Worm (Caenorhabditis elegans) whole organism, L3 larva: ENCODE measurements around the gene F59B10.6.
A peak's percentile ranks its signal among the peaks of the same experiment; 100 is the strongest.

Experiments used
- ZK546.5 ChIP-seq: sonication (generic microtip); optimal IDR thresholded peaks from 2 replicates; lab custom pipeline; 2017; ENCODE audit warnings: missing biosample characterization, missing genetic modification characterization
- aly-2 ChIP-seq: fragments of 150-350 bp; optimal IDR thresholded peaks from 2 replicates; lab custom pipeline; 2014; ENCODE audit warnings: missing biosample characterization, missing genetic modification characterization
- ama-1 ChIP-seq: fragments of 150-350 bp; optimal IDR thresholded peaks from 2 replicates; lab custom pipeline; 2018
- ceh-16 ChIP-seq: sonication (generic microtip); optimal IDR thresholded peaks from 2 replicates; lab custom pipeline; 2017; ENCODE audit warnings: missing biosample characterization, missing genetic modification characterization
- ceh-28 ChIP-seq: fragments of 150-350 bp; optimal IDR thresholded peaks from 2 replicates; lab custom pipeline; 2014; ENCODE audit warnings: missing biosample characterization, missing genetic modification reagents, missing genetic modification characterization
- ceh-9 ChIP-seq: sonication (generic microtip); optimal IDR thresholded peaks from 2 replicates; lab custom pipeline; 2018; ENCODE audit warnings: missing biosample characterization, missing genetic modification characterization
- daf-12 ChIP-seq: fragments of 150-350 bp; optimal IDR thresholded peaks from 2 replicates; lab custom pipeline; 2014; ENCODE audit warnings: missing biosample characterization, missing genetic modification reagents, missing genetic modification characterization
- egl-27 ChIP-seq: sonication (generic microtip); optimal IDR thresholded peaks from 4 replicates; lab custom pipeline; 2017; ENCODE audit warnings: missing biosample characterization, missing genetic modification reagents, missing genetic modification characterization
- egl-5 ChIP-seq: fragments of 150-350 bp; optimal IDR thresholded peaks from 2 replicates; lab custom pipeline; 2017; ENCODE audit warnings: missing biosample characterization, missing genetic modification reagents, missing genetic modification characterization, inconsistent platforms
- elt-1 ChIP-seq: fragments of 150-350 bp; optimal IDR thresholded peaks from 2 replicates; lab custom pipeline; 2014; ENCODE audit warnings: missing biosample characterization, missing genetic modification characterization
- elt-2 ChIP-seq: sonication (generic microtip); optimal IDR thresholded peaks from 2 replicates; lab custom pipeline; 2016; ENCODE audit warnings: missing genetic modification reagents, mild to moderate bottlenecking, missing genetic modification characterization, missing compliant biosample characterization
- elt-3 ChIP-seq, 3 experiments: fragments of 150-350 bp in 1 of 3; sonication (generic microtip) in 2 of 3; optimal IDR thresholded peaks; 2 replicates in 2 of 3; 4 replicates in 1 of 3; lab custom pipeline; 2014 to 2017; ENCODE audit warnings: missing biosample characterization in 3 of 3, missing genetic modification characterization in 3 of 3
- eor-1 ChIP-seq, 2 experiments: fragments of 150-350 bp; optimal IDR thresholded peaks; 2 replicates each; lab custom pipeline; 2014 to 2018; ENCODE audit warnings: missing biosample characterization in 2 of 2, missing genetic modification characterization in 2 of 2
- fkh-10 ChIP-seq: sonication (generic microtip); optimal IDR thresholded peaks from 2 replicates; lab custom pipeline; 2017; ENCODE audit warnings: missing biosample characterization, missing genetic modification reagents, missing genetic modification characterization
- fkh-2 ChIP-seq: fragments of 150-350 bp; optimal IDR thresholded peaks from 2 replicates; lab custom pipeline; 2014; ENCODE audit warnings: missing biosample characterization, missing genetic modification reagents, missing genetic modification characterization
- jun-1 ChIP-seq: fragments of 150-350 bp; optimal IDR thresholded peaks from 2 replicates; lab custom pipeline; 2014; ENCODE audit warnings: missing biosample characterization, missing genetic modification reagents, missing genetic modification characterization
- lin-15B ChIP-seq: fragments of 150-350 bp; optimal IDR thresholded peaks from 2 replicates; lab custom pipeline; 2014; ENCODE audit warnings: missing biosample characterization, missing genetic modification characterization
- lin-39 ChIP-seq: fragments of 150-350 bp; optimal IDR thresholded peaks from 2 replicates; lab custom pipeline; 2018; ENCODE audit warnings: missing biosample characterization, missing genetic modification reagents, missing genetic modification characterization
- lsy-12 ChIP-seq: sonication (generic microtip); optimal IDR thresholded peaks from 2 replicates; lab custom pipeline; 2016; ENCODE audit warnings: mild to moderate bottlenecking, missing genetic modification characterization, missing compliant biosample characterization
- mdl-1 ChIP-seq: fragments of 150-350 bp; optimal IDR thresholded peaks from 2 replicates; lab custom pipeline; 2014; ENCODE audit warnings: missing biosample characterization, missing genetic modification characterization
- mml-1 ChIP-seq: fragments of 150-350 bp; sonication (generic microtip); optimal IDR thresholded peaks from 3 replicates; lab custom pipeline; 2014; ENCODE audit warnings: missing biosample characterization, missing genetic modification characterization
- nfya-1 ChIP-seq: sonication (generic microtip); optimal IDR thresholded peaks from 2 replicates; lab custom pipeline; 2017; ENCODE audit warnings: missing genetic modification characterization, mild to moderate bottlenecking, missing compliant biosample characterization, antibody characterized with exemption, moderate library complexity; ENCODE audit not compliant: insufficient read depth
- nhr-23 ChIP-seq: fragments of 150-350 bp; optimal IDR thresholded peaks from 2 replicates; lab custom pipeline; 2014; ENCODE audit warnings: missing biosample characterization, missing genetic modification reagents, missing genetic modification characterization
- nhr-237 ChIP-seq: fragments of 150-350 bp; optimal IDR thresholded peaks from 2 replicates; lab custom pipeline; 2014; ENCODE audit warnings: missing biosample characterization, missing genetic modification characterization
- nhr-25 ChIP-seq: sonication (generic microtip); optimal IDR thresholded peaks from 2 replicates; lab custom pipeline; 2017; ENCODE audit warnings: missing biosample characterization, missing genetic modification characterization
- nhr-28 ChIP-seq: fragments of 150-350 bp; optimal IDR thresholded peaks from 2 replicates; lab custom pipeline; 2014; ENCODE audit warnings: missing biosample characterization, missing genetic modification characterization
- nhr-67 ChIP-seq: fragments of 150-350 bp; optimal IDR thresholded peaks from 2 replicates; lab custom pipeline; 2014; ENCODE audit warnings: missing biosample characterization, missing genetic modification characterization
- nhr-76 ChIP-seq: fragments of 150-350 bp; sonication (generic microtip); optimal IDR thresholded peaks from 5 replicates; lab custom pipeline; 2014; ENCODE audit warnings: missing biosample characterization, missing genetic modification characterization
- nhr-77 ChIP-seq: fragments of 150-350 bp; optimal IDR thresholded peaks from 2 replicates; lab custom pipeline; 2014; ENCODE audit warnings: missing biosample characterization, missing genetic modification characterization
- pha-4 ChIP-seq: fragments of 150-350 bp; optimal IDR thresholded peaks from 2 replicates; lab custom pipeline; 2014; ENCODE audit warnings: missing biosample characterization, missing genetic modification reagents, missing genetic modification characterization
- pqm-1 ChIP-seq: fragments of 150-350 bp; optimal IDR thresholded peaks from 2 replicates; lab custom pipeline; 2017; ENCODE audit warnings: missing biosample characterization, missing genetic modification characterization, inconsistent platforms
- sea-2 ChIP-seq: fragments of 150-350 bp; sonication (generic microtip); optimal IDR thresholded peaks from 4 replicates; lab custom pipeline; 2014; ENCODE audit warnings: missing biosample characterization, missing genetic modification reagents, missing genetic modification characterization
- skn-1 ChIP-seq: fragments of 150-350 bp; optimal IDR thresholded peaks from 2 replicates; lab custom pipeline; 2014; ENCODE audit warnings: missing biosample characterization, missing genetic modification characterization
- snpc-4 ChIP-seq: fragments of 150-350 bp; optimal IDR thresholded peaks from 2 replicates; lab custom pipeline; 2014; ENCODE audit warnings: missing biosample characterization, missing genetic modification characterization
- tbx-2 ChIP-seq: sonication (generic microtip); optimal IDR thresholded peaks from 2 replicates; lab custom pipeline; 2016; ENCODE audit warnings: mild to moderate bottlenecking, missing genetic modification characterization, missing compliant biosample characterization
- unc-39 ChIP-seq: sonication (generic microtip); optimal IDR thresholded peaks from 4 replicates; lab custom pipeline; 2017; ENCODE audit warnings: missing biosample characterization, missing genetic modification characterization
- unc-62 ChIP-seq: fragments of 150-350 bp; sonication (generic microtip); optimal IDR thresholded peaks from 4 replicates; lab custom pipeline; 2014; ENCODE audit warnings: missing biosample characterization, missing genetic modification reagents, missing genetic modification characterization
- ztf-11 ChIP-seq: fragments of 150-350 bp; optimal IDR thresholded peaks from 2 replicates; lab custom pipeline; 2014; ENCODE audit warnings: missing biosample characterization, missing genetic modification characterization
- ztf-4 ChIP-seq: fragments of 150-350 bp; optimal IDR thresholded peaks from 2 replicates; lab custom pipeline; 2014; ENCODE audit warnings: missing biosample characterization, missing genetic modification characterization

The F59B10.6 gene

ce11 chrII:10555484-10556075 is 31.3 kb upstream of the F59B10.6 start (continued):
- TF ChIP-seq aly-2 (tag; lab: Kevin White, UChicago) (no peak), lin-39 (tag; lab: Kevin White, UChicago) (no peak), mml-1 (tag; lab: Kevin White, UChicago) (no peak), elt-1 (no peak), ceh-16 (no peak), elt-2 (tag; lab: Kevin White, UChicago) (peak; percentile 68), fkh-2 (tag; lab: Kevin White, UChicago) (no peak), nhr-25 (tag; lab: Kevin White, UChicago) (peak; percentile 79), ceh-28 (tag; lab: Kevin White, UChicago) (no peak), egl-5 (tag; lab: Kevin White, UChicago) (no peak), ama-1 (lab: Kevin White, UChicago) (peak; percentile 52)

- TF ChIP-seq ZK546.5 (no peak), egl-5 (tag; lab: Kevin White, UChicago) (peak; percentile 22)
These were observed 30.7 kb upstream of the F59B10.6 start, which contains the start of gene mnk-1 for ce11 chrII:10554972-10555371. TSS of gene mnk-1 (minus strand) at chrII:10555044.

ce11 chrII:10554046-10554399 is 29.7 kb upstream of the F59B10.6 start:
- peak; percentile 18 for TF ChIP-seq nhr-25 (tag; lab: Kevin White, UChicago)
- TF ChIP-seq nhr-23 (tag; lab: Kevin White, UChicago): no peak
- no peak for TF ChIP-seq jun-1 (tag; lab: Kevin White, UChicago)
- no peak for TF ChIP-seq mml-1 (tag; lab: Kevin White, UChicago)
- TF ChIP-seq pqm-1 (tag; lab: Kevin White, UChicago): no peak
- TF ChIP-seq ama-1 (lab: Kevin White, UChicago): peak; percentile 73
- no peak for TF ChIP-seq egl-5 (tag; lab: Kevin White, UChicago)
- no peak for TF ChIP-seq fkh-2 (tag; lab: Kevin White, UChicago)
- TF ChIP-seq ZK546.5: no peak
- TF ChIP-seq nfya-1 (tag; lab: Kevin White, UChicago): no peak
- TF ChIP-seq nhr-67 (tag; lab: Kevin White, UChicago): no peak
- TF ChIP-seq skn-1 (tag; lab: Kevin White, UChicago): no peak
- no peak for TF ChIP-seq snpc-4 (tag; lab: Kevin White, UChicago)

ce11 chrII:10553377-10554045 is 29.2 kb upstream of the F59B10.6 start:
- TF ChIP-seq sea-2 (GFP tag; lab: Kevin White, UChicago): no peak
- TF ChIP-seq mml-1 (tag; lab: Kevin White, UChicago): no peak
- no peak for TF ChIP-seq nhr-237
- TF ChIP-seq lsy-12 (tag; lab: Kevin White, UChicago): peak; percentile 54
- TF ChIP-seq nfya-1 (tag; lab: Kevin White, UChicago): peak; percentile 13
- TF ChIP-seq ztf-11: no peak
- no peak for TF ChIP-seq lin-15B
- TF ChIP-seq fkh-2 (tag; lab: Kevin White, UChicago): no peak
- TF ChIP-seq unc-62 (GFP tag; lab: Kevin White, UChicago): no peak
- TF ChIP-seq ama-1 (lab: Kevin White, UChicago): peak; percentile 90

ce11 chrII:10551985-10552736 is 27.9 kb upstream of the F59B10.6 start:
- TF ChIP-seq aly-2 (tag; lab: Kevin White, UChicago) (peak; percentile 20), nhr-23 (tag; lab: Kevin White, UChicago) (peak; percentile 99), ztf-4 (tag; lab: Kevin White, UChicago) (peak; percentile 84), nhr-237 (no peak), tbx-2 (tag; lab: Kevin White, UChicago) (peak; percentile 84), nfya-1 (tag; lab: Kevin White, UChicago) (peak; percentile 95), ZK546.5 (no peak), nhr-76 (tag; lab: Kevin White, UChicago) (peak; percentile 57), mdl-1 (peak; percentile 84), sea-2 (GFP tag; lab: Kevin White, UChicago) (no peak), nhr-67 (tag; lab: Kevin White, UChicago) (no peak), eor-1 (tag; optimal IDR thresholded peaks at IDR 0.05; lab: Kevin White, UChicago) (peak; percentile 29 to 80), egl-27 (tag; lab: Kevin White, UChicago) (peak; percentile 72), ceh-9 (tag; lab: Kevin White, UChicago) (no peak), snpc-4 (tag; lab: Kevin White, UChicago) (peak; percentile 83), ceh-28 (tag; lab: Kevin White, UChicago) (peak; percentile 86), ztf-11 (no peak), unc-39 (tag; lab: Kevin White, UChicago) (no peak), elt-3 (tag; optimal IDR thresholded peaks at IDR 0.05; lab: Kevin White, UChicago) (peak in 2 of 3 experiments; percentile 19 to 48), egl-5 (tag; lab: Kevin White, UChicago) (peak; percentile 97), pha-4 (tag; lab: Kevin White, UChicago) (peak; percentile 98), daf-12 (peak; percentile 13), fkh-10 (GFP tag; lab: Kevin White, UChicago) (peak; percentile 95), fkh-2 (tag; lab: Kevin White, UChicago) (no peak), nhr-77 (tag; lab: Kevin White, UChicago) (peak; percentile 48), ama-1 (lab: Kevin White, UChicago) (peak; percentile 95), nhr-28 (peak; percentile 11)
